Fruit fly (Drosophila melanogaster): Measurements from ENCODE around the gene Appl.

- TF ChIP-seq cyc (GFP tag; optimal IDR thresholded peaks at IDR 0.05) = peak; percentile 70
- TF ChIP-seq Hr39 (GFP tag; optimal IDR thresholded peaks at IDR 0.05) = no peak
- peak; percentile 79 for TF ChIP-seq Sox14 (GFP tag; optimal IDR thresholded peaks at IDR 0.05)
- TF ChIP-seq CG6792 (GFP tag; optimal IDR thresholded peaks at IDR 0.05) = peak; percentile 64
- no peak for TF ChIP-seq Sox102F (GFP tag; optimal IDR thresholded peaks at IDR 0.05)
- peak; percentile 72 for TF ChIP-seq lz (GFP tag; optimal IDR thresholded peaks at IDR 0.05)
- TF ChIP-seq vri (GFP tag; optimal IDR thresholded peaks at IDR 0.05) = peak; percentile 65
- TF ChIP-seq Eip93F (GFP tag; optimal IDR thresholded peaks at IDR 0.05) = peak; percentile 4
- peak; percentile 41 for TF ChIP-seq CG16779 (tag; optimal IDR thresholded peaks at IDR 0.05)
- TF ChIP-seq OdsH (GFP tag; optimal IDR thresholded peaks at IDR 0.05) = no peak
- peak in 1 of 2 experiments; percentile 24 for TF ChIP-seq salr (GFP tag; optimal IDR thresholded peaks at IDR 0.05)
Measured at dm6 chrX:499589-500041, 30.7 kb upstream of the Appl start.

Data from whole organism, prepupa.